Worm (Caenorhabditis elegans): ENCODE results near the gene his-41.

his-41 gene

DNA sequence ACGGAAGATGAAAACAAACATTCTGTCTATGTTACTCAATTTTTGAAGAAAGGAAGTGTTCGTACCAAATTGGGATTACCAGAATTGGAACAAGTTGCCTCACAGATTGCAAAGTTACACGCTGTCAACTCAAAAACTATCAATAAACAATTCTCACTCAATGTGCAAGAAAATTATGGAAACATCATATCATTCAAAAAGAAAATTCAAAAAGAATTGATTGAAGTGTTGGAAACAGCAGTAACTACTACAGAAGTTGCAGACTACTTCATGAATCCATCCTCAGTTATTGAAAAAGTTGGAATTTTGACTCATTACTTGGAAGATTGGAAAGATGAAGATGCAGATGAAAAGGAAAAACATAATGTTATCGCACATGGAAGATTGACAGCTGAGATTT is 17.4 kb upstream of the his-41 start:
- TF ChIP-seq ttx-3 (tag; optimal IDR thresholded peaks at IDR 0.05) (no peak), gmeb-2 (tag; optimal IDR thresholded peaks at IDR 0.05) (no peak)

ce11 chrV:9531477-9531876 is 13.9 kb upstream of the his-41 start, which contains the start of the genes C50F4.10 and pfk-1.2:
C50F4.10 (minus strand) TSS chrV:9531577.
pfk-1.2 (plus strand) TSS chrV:9531801.
- TF ChIP-seq ttx-3 (tag; optimal IDR thresholded peaks at IDR 0.05): no peak
- TF ChIP-seq elt-4 (tag; optimal IDR thresholded peaks at IDR 0.05): no peak
- no peak for TF ChIP-seq ceh-2 (tag; optimal IDR thresholded peaks at IDR 0.05)
- TF ChIP-seq nhr-11 (tag; optimal IDR thresholded peaks at IDR 0.05): no peak
- TF ChIP-seq ref-2 (tag; optimal IDR thresholded peaks at IDR 0.05): no peak
- no peak for TF ChIP-seq unc-86 (tag; optimal IDR thresholded peaks at IDR 0.05)
- no peak for TF ChIP-seq tbx-2 (tag; optimal IDR thresholded peaks at IDR 0.05)
- no peak for TF ChIP-seq ceh-24 (tag; optimal IDR thresholded peaks at IDR 0.05)

ce11 chrV:9534621-9535020 is 10.7 kb upstream of the his-41 start, which contains the start of gene tag-329:
tag-329 (plus strand) TSS chrV:9534921.
- TF ChIP-seq ref-2 (tag; optimal IDR thresholded peaks at IDR 0.05): no peak

- TF ChIP-seq pat-9 (tag; optimal IDR thresholded peaks at IDR 0.05) (no peak), ceh-14 (tag; optimal IDR thresholded peaks at IDR 0.05) (no peak), elt-2 (tag; optimal IDR thresholded peaks at IDR 0.05) (no peak), fkh-6 (tag; optimal IDR thresholded peaks at IDR 0.05) (no peak), sox-2 (GFP tag; IDR thresholded peaks at IDR 0.05) (no peak), odd-2 (tag; optimal IDR thresholded peaks at IDR 0.05) (no peak), ceh-48 (tag; optimal IDR thresholded peaks at IDR 0.05) (no peak), T23F11.4 (GFP tag; optimal IDR thresholded peaks at IDR 0.05) (no peak), ceh-22 (tag; optimal IDR thresholded peaks at IDR 0.05) (no peak), ceh-34 (tag; optimal IDR thresholded peaks at IDR 0.05) (no peak), nhr-232 (tag; optimal IDR thresholded peaks at IDR 0.05) (no peak), ceh-24 (tag; optimal IDR thresholded peaks at IDR 0.05) (no peak), hlh-6 (tag; optimal IDR thresholded peaks at IDR 0.05) (no peak), npax-4 (tag; optimal IDR thresholded peaks at IDR 0.05) (no peak), eyg-1 (tag; optimal IDR thresholded peaks at IDR 0.05) (no peak), lin-11 (tag; optimal IDR thresholded peaks at IDR 0.05) (no peak), hlh-15 (tag; optimal IDR thresholded peaks at IDR 0.05) (no peak), fax-1 (tag; optimal IDR thresholded peaks at IDR 0.05) (no peak), fkh-10 (GFP tag; optimal IDR thresholded peaks at IDR 0.05) (no peak), ttx-3 (tag; optimal IDR thresholded peaks at IDR 0.05) (no peak), gmeb-2 (tag; optimal IDR thresholded peaks at IDR 0.05) (no peak), rnt-1 (tag; optimal IDR thresholded peaks at IDR 0.05) (no peak), ref-2 (tag; optimal IDR thresholded peaks at IDR 0.05) (no peak), ceh-6 (GFP tag; optimal IDR thresholded peaks at IDR 0.05) (no peak), unc-86 (tag; optimal IDR thresholded peaks at IDR 0.05) (no peak), K09A11.1 (tag; optimal IDR thresholded peaks at IDR 0.05; ENCODE audit: insufficient read depth) (no peak), ceh-2 (tag; optimal IDR thresholded peaks at IDR 0.05) (peak; percentile 46), unc-42 (tag; optimal IDR thresholded peaks at IDR 0.05) (no peak), pros-1 (tag; optimal IDR thresholded peaks at IDR 0.05) (no peak), pha-4 (tag; optimal IDR thresholded peaks at IDR 0.05) (no peak), pag-3 (tag; optimal IDR thresholded peaks at IDR 0.05; ENCODE audit: borderline replicate concordance) (no peak), ceh-9 (tag; optimal IDR thresholded peaks at IDR 0.05) (no peak), hlh-13 (GFP tag; optimal IDR thresholded peaks at IDR 0.05) (no peak), dmd-4 (tag; optimal IDR thresholded peaks at IDR 0.05; ENCODE audit: borderline replicate concordance) (no peak), sox-4 (tag; optimal IDR thresholded peaks at IDR 0.05) (no peak), hlh-30 (tag; optimal IDR thresholded peaks at IDR 0.05; ENCODE audit: insufficient read depth) (no peak), ceh-18 (tag; optimal IDR thresholded peaks at IDR 0.05) (no peak), hlh-8 (tag; optimal IDR thresholded peaks at IDR 0.05) (peak; percentile 22), pqm-1 (tag; optimal IDR thresholded peaks at IDR 0.05) (no peak), pha-2 (tag; optimal IDR thresholded peaks at IDR 0.05) (no peak), sdc-2 (tag; optimal IDR thresholded peaks at IDR 0.05) (no peak), ceh-31 (tag; optimal IDR thresholded peaks at IDR 0.05) (peak; percentile 56), ceh-45 (GFP tag; IDR thresholded peaks at IDR 0.05) (no peak), F13H6.1 (tag; optimal IDR thresholded peaks at IDR 0.05) (no peak)
These were observed 8.8 kb upstream of the his-41 start, which contains the start of gene C50F4.4 for ce11 chrV:9536505-9536904. C50F4.4 (plus strand) TSS chrV:9536771.

Measured in whole organism, late embryonic.